Worm (Caenorhabditis elegans) whole organism, dauer: Measurements from ENCODE around the gene cest-2.1.

Experiments used
- unc-62 ChIP-seq: sonication (generic microtip); optimal IDR thresholded peaks from 2 replicates; lab custom pipeline; 2017; ENCODE audit warnings: missing biosample characterization, missing genetic modification reagents, missing genetic modification characterization

The cest-2.1 gene

DNA sequence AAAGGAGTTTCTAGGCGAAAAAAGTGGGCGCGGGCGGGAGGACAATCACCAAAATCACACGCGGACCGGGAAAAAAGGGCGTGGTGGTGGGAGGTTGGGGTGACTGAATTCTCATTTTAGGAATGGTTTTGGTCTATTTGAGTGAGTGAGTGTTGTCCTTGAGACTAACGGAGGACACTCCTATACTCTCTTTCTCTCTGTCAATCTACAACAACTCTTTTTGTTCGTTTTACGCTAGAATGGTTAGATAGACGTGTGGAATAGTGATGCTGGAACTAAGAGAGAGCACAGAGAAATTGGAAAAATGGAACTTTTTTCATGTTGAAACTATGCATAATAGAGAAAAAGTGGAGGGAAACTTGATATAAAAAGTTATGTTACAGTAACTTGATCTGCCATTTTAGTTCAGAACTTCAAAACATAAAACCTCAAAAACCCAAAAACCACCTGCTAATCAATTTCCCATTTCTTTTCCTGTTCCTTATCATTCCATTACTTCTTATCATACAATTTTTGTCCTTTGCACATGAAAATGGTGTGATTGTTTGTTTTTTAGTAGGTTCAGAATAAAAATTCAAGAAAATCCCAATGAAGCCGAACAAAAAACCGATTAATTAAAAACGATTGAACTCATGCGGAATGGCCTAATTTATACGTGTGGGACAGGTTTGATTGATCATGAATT is 36.4 kb downstream of the cest-2.1 start:
- TF ChIP-seq unc-62 (GFP tag; lab: Kevin White, UChicago), result no peak

DNA sequence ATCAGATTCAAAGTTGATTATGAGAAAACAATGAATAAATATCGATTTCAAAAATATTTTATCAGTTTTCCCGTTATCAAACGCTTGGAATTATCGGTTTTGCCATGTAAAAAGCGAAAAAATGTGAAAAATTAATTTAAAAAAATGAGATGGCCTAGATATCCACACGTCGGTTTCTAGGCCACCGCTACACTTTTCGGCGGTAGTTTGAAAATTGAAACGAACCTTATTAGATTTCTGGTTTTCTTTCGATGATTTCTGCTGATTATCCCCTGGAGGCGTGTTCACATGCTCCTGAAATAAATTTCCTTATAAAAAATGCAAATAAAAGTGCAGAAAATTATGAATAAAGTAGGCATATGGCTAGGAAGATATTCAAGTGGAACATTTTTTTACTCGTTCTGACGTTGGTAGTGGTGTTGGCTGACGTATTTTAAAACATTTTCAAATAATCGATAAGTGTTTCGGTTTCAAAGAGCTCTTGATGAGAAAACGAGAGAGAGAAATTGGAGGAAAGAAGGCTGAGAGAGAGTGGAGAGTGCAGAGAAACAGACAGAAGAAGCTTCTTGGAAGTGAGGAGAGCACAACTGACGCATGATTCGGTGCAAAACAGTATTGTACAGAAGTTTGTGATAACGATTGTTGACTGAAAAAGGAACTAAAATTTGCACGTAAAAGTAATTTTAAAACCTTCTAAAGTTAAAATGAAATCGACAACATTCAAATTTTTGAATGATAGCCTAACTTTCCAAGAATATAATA is 38.1 kb downstream of the cest-2.1 start:
- no peak for TF ChIP-seq unc-62 (GFP tag; lab: Kevin White, UChicago)

DNA sequence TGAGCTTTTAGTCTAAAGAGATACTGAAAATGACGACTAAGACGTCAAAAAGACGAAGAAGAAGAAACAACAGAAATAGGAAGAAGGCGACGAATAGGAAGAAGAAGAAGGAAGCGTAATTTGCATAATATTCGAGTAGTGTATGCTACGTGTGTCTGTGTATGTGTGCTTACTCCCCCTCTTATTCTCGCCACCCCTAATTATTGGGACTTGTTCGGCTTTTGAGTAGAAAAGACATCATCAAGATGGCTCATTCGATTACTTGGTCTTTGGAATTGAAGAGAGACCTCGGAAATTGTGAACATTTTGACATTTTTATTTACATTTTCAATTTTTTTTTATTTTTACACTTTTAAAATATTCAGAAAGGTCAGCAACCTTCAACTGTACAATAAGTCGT is 41.1 kb downstream of the cest-2.1 start:
- TF ChIP-seq unc-62 (GFP tag; lab: Kevin White, UChicago), result no peak

DNA sequence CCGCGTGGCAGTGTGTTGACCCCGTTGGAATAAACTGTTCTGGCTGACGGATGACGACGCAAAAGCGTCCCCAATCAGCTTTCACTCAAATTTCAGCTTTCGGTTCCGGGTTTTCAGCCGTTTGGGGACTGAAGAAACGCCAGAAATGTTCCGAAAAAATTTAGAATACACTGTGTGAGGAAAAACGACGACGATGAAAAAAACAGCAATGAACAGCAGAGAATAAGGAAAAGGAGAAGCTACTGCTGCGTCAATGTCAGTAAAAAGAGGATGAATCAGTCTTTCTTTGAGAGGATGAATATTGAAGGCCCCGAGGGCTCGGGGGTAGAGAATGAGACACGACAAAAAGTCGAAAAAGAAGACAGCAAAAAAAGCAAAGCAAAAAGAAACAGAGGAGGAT is 42.4 kb downstream of the cest-2.1 start:
- no peak for TF ChIP-seq unc-62 (GFP tag; lab: Kevin White, UChicago)

DNA sequence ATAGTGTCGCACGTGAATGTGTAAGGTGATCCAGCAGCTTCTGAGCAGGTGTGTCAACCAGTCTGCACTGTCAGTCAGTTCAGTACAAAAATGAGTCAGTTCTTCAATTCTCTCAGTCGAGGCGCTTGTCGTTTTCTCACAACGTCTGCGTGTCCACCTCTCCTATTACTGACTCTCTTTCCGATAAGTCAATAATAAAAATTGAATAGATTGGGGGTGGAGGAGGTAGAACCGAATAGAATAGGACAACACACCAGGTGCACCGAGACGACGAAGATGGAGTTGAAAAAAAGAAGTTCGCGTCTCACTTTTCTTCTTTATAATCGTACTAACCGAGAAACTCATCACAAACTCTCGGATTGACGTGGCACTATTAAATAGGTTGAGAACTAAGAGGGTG is 43.4 kb downstream of the cest-2.1 start:
- TF ChIP-seq unc-62 (GFP tag; lab: Kevin White, UChicago), result no peak

DNA sequence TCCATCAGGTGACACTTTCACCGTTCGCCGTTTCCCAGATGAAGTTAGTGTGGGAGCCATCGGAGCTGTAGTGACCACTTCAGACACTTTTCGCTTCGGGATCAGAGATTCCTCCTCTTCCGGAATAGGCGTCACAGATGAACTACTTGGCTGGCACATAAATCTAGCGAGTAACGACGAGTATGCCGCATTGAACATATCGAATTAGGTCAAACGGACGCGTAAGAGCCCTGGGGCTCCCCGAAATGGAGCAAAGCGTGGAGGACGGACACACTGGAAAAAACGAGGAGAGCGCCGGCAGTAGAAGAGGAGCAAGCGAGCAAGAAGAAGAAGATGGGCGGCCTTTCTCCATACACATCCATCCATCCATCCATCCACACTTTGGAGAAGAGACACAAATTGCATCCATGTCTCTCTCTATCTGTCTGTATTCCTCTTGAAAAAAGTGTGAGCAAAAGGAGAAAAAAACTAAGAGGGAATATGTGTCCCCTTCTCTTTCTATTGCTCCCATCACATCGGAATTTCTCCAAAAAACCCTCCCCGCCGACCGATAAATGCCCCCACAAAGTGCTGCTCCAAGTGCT is 44.8 kb downstream of the cest-2.1 start:
- TF ChIP-seq unc-62 (GFP tag; lab: Kevin White, UChicago), result no peak

DNA sequence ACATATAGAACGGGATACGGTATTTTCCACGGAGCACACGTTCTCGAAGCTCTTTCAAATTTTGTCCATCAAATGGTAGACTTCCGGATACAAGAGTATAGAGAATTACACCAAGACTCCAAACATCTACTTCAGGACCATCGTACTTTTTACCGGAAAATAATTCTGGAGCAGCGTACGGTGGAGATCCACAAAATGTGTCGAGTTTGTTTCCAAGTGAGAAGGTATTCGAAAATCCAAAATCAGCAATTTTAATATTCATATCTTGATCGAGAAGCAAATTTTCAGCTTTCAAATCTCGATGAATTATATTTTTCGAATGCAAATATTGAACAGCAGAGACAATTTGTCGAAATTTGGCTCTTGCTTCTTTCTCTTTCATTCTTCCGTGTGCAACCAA is 48.1 kb downstream of the cest-2.1 start:
- TF ChIP-seq unc-62 (GFP tag; lab: Kevin White, UChicago), result no peak

DNA sequence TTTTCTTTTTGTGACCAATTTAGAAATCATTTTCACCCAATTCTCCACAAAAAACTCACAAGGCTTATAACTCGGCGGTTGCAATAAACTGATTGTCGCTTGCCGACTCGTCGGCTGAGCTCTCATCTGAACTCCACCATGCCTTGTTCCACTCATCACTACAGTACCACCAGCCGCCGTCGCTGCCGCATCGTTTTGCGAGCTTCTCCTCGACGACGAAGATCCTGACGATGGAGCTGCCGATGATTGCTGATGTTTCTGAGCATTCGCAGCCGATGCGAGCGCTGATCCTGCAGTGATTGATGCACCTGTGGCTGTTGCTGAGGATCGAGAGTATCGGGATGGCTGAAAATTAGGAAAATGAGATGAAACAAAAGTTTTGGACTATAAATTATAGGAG is 50.6 kb downstream of the cest-2.1 start:
- TF ChIP-seq unc-62 (GFP tag; lab: Kevin White, UChicago), result no peak
